Fruit fly (Drosophila melanogaster) whole organism, embryonic: ENCODE results near the gene CG10418.

Experiments used
- CG11093 ChIP-seq: fragments of 200-800 bp; sonication (Bioruptor generic); IDR thresholded peaks from 3 replicates; pipeline ENCODE4 v1.3.6; 2022; ENCODE audit warnings: missing biosample characterization, missing genetic modification characterization
- CG11247 ChIP-seq: fragments of 200-800 bp; sonication (Bioruptor generic); IDR thresholded peaks from 2 replicates; pipeline ENCODE4 v1.3.6; 2022; ENCODE audit warnings: missing biosample characterization, missing genetic modification characterization
- CG12236 ChIP-seq: fragments of 200-800 bp; sonication (Bioruptor generic); optimal IDR thresholded peaks from 2 replicates; lab custom pipeline; 2016; ENCODE audit warnings: missing biosample characterization, missing genetic modification characterization
- CG12659 ChIP-seq: fragments of 200-800 bp; sonication (Bioruptor generic); optimal IDR thresholded peaks from 3 replicates; lab custom pipeline; 2017; ENCODE audit warnings: mild to moderate bottlenecking, missing biosample characterization, missing genetic modification reagents, missing genetic modification characterization
- CG12744 ChIP-seq: fragments of 200-800 bp; sonication (Bioruptor generic); optimal IDR thresholded peaks from 2 replicates; lab custom pipeline; 2016; ENCODE audit warnings: missing biosample characterization, missing genetic modification characterization
- CG17612 ChIP-seq: fragments of 200-800 bp; sonication (Bioruptor generic); IDR thresholded peaks from 2 replicates; pipeline ENCODE4 v1.3.6; 2022; ENCODE audit warnings: missing biosample characterization, missing genetic modification characterization
- CG31365 ChIP-seq: fragments of 200-800 bp; sonication (Bioruptor generic); optimal IDR thresholded peaks from 2 replicates; lab custom pipeline; 2018; ENCODE audit warnings: missing biosample characterization, mild to moderate bottlenecking, missing genetic modification characterization
- CG31441 ChIP-seq: fragments of 200-800 bp; sonication (Bioruptor generic); IDR thresholded peaks from 2 replicates; pipeline ENCODE4 v1.3.6; 2022; ENCODE audit warnings: missing biosample characterization, missing genetic modification characterization
- CG3726 ChIP-seq: fragments of 200-800 bp; sonication (Bioruptor generic); IDR thresholded peaks from 3 replicates; pipeline ENCODE4, ENCODE4 v1.3.6; 2022; ENCODE audit warnings: missing biosample characterization, missing genetic modification characterization
- CG3838 ChIP-seq: fragments of 200-800 bp; sonication (Bioruptor generic); optimal IDR thresholded peaks from 3 replicates; lab custom pipeline; 2016; ENCODE audit warnings: missing biosample characterization, missing genetic modification characterization
- CG6654 ChIP-seq: fragments of 200-800 bp; sonication (Bioruptor generic); optimal IDR thresholded peaks from 2 replicates; lab custom pipeline; 2017; ENCODE audit warnings: missing biosample characterization, mild to moderate bottlenecking, missing genetic modification characterization
- CG9817 ChIP-seq: fragments of 200-800 bp; sonication (Bioruptor generic); optimal IDR thresholded peaks from 2 replicates; lab custom pipeline; 2018; ENCODE audit warnings: missing biosample characterization, mild to moderate bottlenecking, missing genetic modification characterization, moderate library complexity
- Deaf1 ChIP-seq: fragments of 200-800 bp; optimal IDR thresholded peaks from 3 replicates; lab custom pipeline; 2019; ENCODE audit warnings: missing biosample characterization, mild to moderate bottlenecking, missing genetic modification characterization, moderate library complexity
- Doc2 ChIP-seq: fragments of 200-800 bp; sonication (Bioruptor generic); IDR thresholded peaks from 2 replicates; pipeline ENCODE4 v1.3.6; 2022; ENCODE audit warnings: missing biosample characterization, missing genetic modification characterization
- Dref ChIP-seq: fragments of 200-800 bp; sonication (Bioruptor generic); IDR thresholded peaks from 2 replicates; pipeline ENCODE4 v1.3.6; 2022; ENCODE audit warnings: missing biosample characterization, missing genetic modification characterization
- Drgx ChIP-seq: fragments of 200-800 bp; sonication (Bioruptor generic); IDR thresholded peaks from 2 replicates; pipeline ENCODE4 v1.3.6; 2022; ENCODE audit warnings: missing biosample characterization, missing genetic modification characterization
- Elba2 ChIP-seq: fragments of 200-800 bp; sonication (Bioruptor generic); optimal IDR thresholded peaks from 3 replicates; lab custom pipeline; 2016; ENCODE audit warnings: missing biosample characterization, missing genetic modification characterization
- Fer1 ChIP-seq: fragments of 200-800 bp; sonication (Bioruptor generic); optimal IDR thresholded peaks from 2 replicates; lab custom pipeline; 2017; ENCODE audit warnings: missing biosample characterization, mild to moderate bottlenecking, missing genetic modification characterization
- Hey ChIP-seq: fragments of 200-800 bp; sonication (Bioruptor generic); optimal IDR thresholded peaks from 3 replicates; lab custom pipeline; 2018; ENCODE audit warnings: missing biosample characterization, mild to moderate bottlenecking, missing genetic modification characterization
- Hr39 ChIP-seq: fragments of >200 bp; optimal IDR thresholded peaks from 2 replicates; lab custom pipeline; 2017
- MESR4 ChIP-seq: fragments of 200-800 bp; sonication (Bioruptor generic); optimal IDR thresholded peaks from 2 replicates; lab custom pipeline; 2018; ENCODE audit warnings: missing biosample characterization, mild to moderate bottlenecking, missing genetic modification characterization, moderate library complexity
- NFAT ChIP-seq: fragments of 200-800 bp; sonication (Bioruptor generic); IDR thresholded peaks from 2 replicates; pipeline ENCODE4 v1.3.6; 2022; ENCODE audit warnings: missing biosample characterization, missing genetic modification characterization
- NK7.1 ChIP-seq: fragments of 200-800 bp; sonication (Bioruptor generic); optimal IDR thresholded peaks from 3 replicates; lab custom pipeline; 2016; ENCODE audit warnings: missing biosample characterization, missing genetic modification characterization
- Nf-YB ChIP-seq: fragments of 200-800 bp; sonication (Bioruptor generic); optimal IDR thresholded peaks from 3 replicates; lab custom pipeline; 2019; ENCODE audit warnings: missing biosample characterization, mild to moderate bottlenecking, missing genetic modification characterization, moderate library complexity
- Nf-YC ChIP-seq: fragments of 200-800 bp; optimal IDR thresholded peaks from 3 replicates; lab custom pipeline; 2019; ENCODE audit warnings: missing biosample characterization, mild to moderate bottlenecking, missing genetic modification characterization, moderate library complexity
- Oli ChIP-seq: fragments of 200-800 bp; sonication (Bioruptor generic); optimal IDR thresholded peaks from 2 replicates; lab custom pipeline; 2018; ENCODE audit warnings: missing biosample characterization, mild to moderate bottlenecking, missing genetic modification characterization, moderate library complexity
- Optix ChIP-seq: fragments of 200-800 bp; sonication (Bioruptor generic); IDR thresholded peaks from 3 replicates; pipeline ENCODE4 v1.3.6; 2022; ENCODE audit warnings: missing biosample characterization, missing genetic modification characterization
- Rfx ChIP-seq: fragments of 200-800 bp; sonication (Bioruptor generic); IDR thresholded peaks from 2 replicates; pipeline ENCODE4 v1.3.6; 2022; ENCODE audit warnings: missing biosample characterization, missing genetic modification characterization
- Rx ChIP-seq: fragments of 200-800 bp; sonication (Bioruptor generic); IDR thresholded peaks from 2 replicates; pipeline ENCODE4 v1.3.6; 2022; ENCODE audit warnings: missing biosample characterization, missing genetic modification characterization
- aop ChIP-seq: fragments of 200-800 bp; sonication (Bioruptor generic); IDR thresholded peaks from 2 replicates; pipeline ENCODE4 v1.3.6; 2022; ENCODE audit warnings: missing biosample characterization, missing genetic modification characterization
- az2 ChIP-seq: fragments of 200-800 bp; sonication (Bioruptor generic); optimal IDR thresholded peaks from 3 replicates; lab custom pipeline; 2016; ENCODE audit warnings: missing biosample characterization, missing genetic modification characterization
- dmrt99B ChIP-seq: fragments of 200-800 bp; sonication (Bioruptor generic); optimal IDR thresholded peaks from 2 replicates; lab custom pipeline; 2018; ENCODE audit warnings: missing biosample characterization, mild to moderate bottlenecking, missing genetic modification characterization, moderate library complexity
- ems ChIP-seq: fragments of 200-800 bp; sonication (Bioruptor generic); optimal IDR thresholded peaks from 3 replicates; lab custom pipeline; 2016; ENCODE audit warnings: missing biosample characterization, missing genetic modification characterization
- eve ChIP-seq, 2 experiments: fragments of >200 bp; optimal IDR thresholded peaks; 2 replicates each; lab custom pipeline; 2017; ENCODE audit warnings: missing biosample characterization in 2 of 2, missing genetic modification characterization in 2 of 2
- fd102C ChIP-seq: fragments of 200-800 bp; sonication (Bioruptor generic); optimal IDR thresholded peaks from 2 replicates; lab custom pipeline; 2018; ENCODE audit warnings: missing biosample characterization, mild to moderate bottlenecking, missing genetic modification characterization, moderate library complexity
- ftz-f1 ChIP-seq: fragments of 200-800 bp; sonication (Bioruptor generic); optimal IDR thresholded peaks from 2 replicates; lab custom pipeline; 2016; ENCODE audit warnings: missing biosample characterization, missing genetic modification characterization
- gcm2 ChIP-seq: fragments of 200-800 bp; sonication (Bioruptor generic); optimal IDR thresholded peaks from 2 replicates; lab custom pipeline; 2016; ENCODE audit warnings: missing biosample characterization, missing genetic modification characterization
- gsb-n ChIP-seq: fragments of 200-800 bp; sonication (Bioruptor generic); optimal IDR thresholded peaks from 3 replicates; lab custom pipeline; 2018; ENCODE audit warnings: missing biosample characterization, mild to moderate bottlenecking, missing genetic modification characterization
- jing ChIP-seq: fragments of 200-800 bp; sonication (Bioruptor generic); optimal IDR thresholded peaks from 2 replicates; lab custom pipeline; 2018; ENCODE audit warnings: missing biosample characterization, mild to moderate bottlenecking, missing genetic modification characterization
- ken ChIP-seq: fragments of 200-800 bp; sonication (Bioruptor generic); IDR thresholded peaks from 3 replicates; pipeline ENCODE4 v1.3.6; 2022; ENCODE audit warnings: missing biosample characterization, missing genetic modification characterization
- lilli ChIP-seq: fragments of 200-800 bp; sonication (Bioruptor generic); optimal IDR thresholded peaks from 3 replicates; lab custom pipeline; 2016; ENCODE audit warnings: missing biosample characterization, missing genetic modification characterization
- nerfin-1 ChIP-seq: fragments of 200-800 bp; sonication (Bioruptor generic); optimal IDR thresholded peaks from 3 replicates; lab custom pipeline; 2019; ENCODE audit warnings: missing biosample characterization, mild to moderate bottlenecking, missing genetic modification characterization, moderate library complexity
- oc ChIP-seq: fragments of 200-800 bp; sonication (Bioruptor generic); optimal IDR thresholded peaks from 2 replicates; lab custom pipeline; 2018; ENCODE audit warnings: missing biosample characterization, mild to moderate bottlenecking, missing genetic modification characterization, moderate library complexity
- pb ChIP-seq: fragments of 200-800 bp; sonication (Bioruptor generic); optimal IDR thresholded peaks from 3 replicates; lab custom pipeline; 2016; ENCODE audit warnings: missing biosample characterization, missing genetic modification characterization
- prd ChIP-seq, 3 experiments: fragments of >200 bp in 2 of 3; fragments of 200-800 bp in 1 of 3; sonication (Bioruptor generic) in 1 of 3; optimal IDR thresholded peaks in 2 of 3; IDR thresholded peaks in 1 of 3; 2 replicates in 2 of 3; 3 replicates in 1 of 3; pipeline versions ENCODE4 v1.3.6 to Lab custom; 2017 to 2022; ENCODE audit warnings: missing biosample characterization in 1 of 3, missing genetic modification characterization in 1 of 3
- pros ChIP-seq: fragments of 200-800 bp; sonication (Bioruptor generic); optimal IDR thresholded peaks from 3 replicates; lab custom pipeline; 2019; ENCODE audit warnings: missing biosample characterization, mild to moderate bottlenecking, missing genetic modification characterization, moderate library complexity
- repo ChIP-seq: fragments of 200-800 bp; sonication (Bioruptor generic); optimal IDR thresholded peaks from 2 replicates; lab custom pipeline; 2016; ENCODE audit warnings: missing biosample characterization, missing genetic modification characterization
- sens-2 ChIP-seq: fragments of 200-800 bp; sonication (Bioruptor generic); IDR thresholded peaks from 2 replicates; pipeline ENCODE4 v1.3.6; 2022; ENCODE audit warnings: missing biosample characterization, missing genetic modification characterization
- sug ChIP-seq: fragments of 200-800 bp; optimal IDR thresholded peaks from 2 replicates; lab custom pipeline; 2019; ENCODE audit warnings: missing biosample characterization, mild to moderate bottlenecking, missing genetic modification characterization, moderate library complexity
- trh ChIP-seq: fragments of 200-800 bp; sonication (Bioruptor generic); optimal IDR thresholded peaks from 2 replicates; lab custom pipeline; 2016; ENCODE audit warnings: missing biosample characterization, missing genetic modification characterization
- zf30C ChIP-seq: fragments of 200-800 bp; sonication (Bioruptor generic); optimal IDR thresholded peaks from 3 replicates; lab custom pipeline; 2018; ENCODE audit warnings: missing biosample characterization, mild to moderate bottlenecking, missing genetic modification characterization

Gene CG10418

dm6 chr3L:12290556-12290955 lies 45.9 kb upstream of the CG10418 start:
- TF ChIP-seq sug (tag; lab: Kevin White, UChicago), result no peak
- peak; percentile 27 for TF ChIP-seq Deaf1
- TF ChIP-seq prd (optimal IDR thresholded peaks at IDR 0.05; lab: Kevin White, UChicago), result no peak
- TF ChIP-seq prd (GFP tag; IDR thresholded peaks at IDR 0.05; lab: Robert Waterston, UW), result peak; percentile 28; the same call in 1 of the 3 replicates
- peak; percentile 98 for TF ChIP-seq gsb-n (tag; lab: Kevin White, UChicago)
- TF ChIP-seq nerfin-1 (tag; lab: Kevin White, UChicago), result peak; percentile 50

DNA sequence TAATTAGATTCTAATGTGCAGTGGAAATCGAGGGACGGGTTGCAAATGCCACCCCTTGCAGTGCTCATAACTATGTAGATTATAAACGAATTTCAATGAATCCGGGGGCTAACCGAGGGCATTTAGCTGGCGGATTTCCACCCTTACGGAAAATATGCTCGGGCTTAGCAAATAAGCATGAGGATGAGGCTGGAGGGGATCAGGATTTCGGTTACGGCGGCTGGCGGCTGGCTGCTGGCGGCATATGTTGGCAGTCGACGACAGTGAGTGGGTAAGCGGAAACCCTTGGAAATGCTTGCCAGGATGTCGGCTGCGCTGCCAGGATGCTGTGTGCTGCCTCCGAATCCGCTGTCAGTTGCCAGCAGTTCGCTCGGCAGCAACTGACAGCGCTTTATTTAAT lies 41.9 kb upstream of the CG10418 start:
- TF ChIP-seq gsb-n (tag; lab: Kevin White, UChicago) (peak; percentile 31), ken (no peak), CG3726 (no peak), CG3838 (no peak), jing (no peak), Optix (GFP tag; lab: Robert Waterston, UW) (no peak), sens-2 (GFP tag; lab: Robert Waterston, UW) (no peak), MESR4 (no peak), pros (GFP tag; lab: Kevin White, UChicago) (peak; percentile 59), eve (GFP tag; optimal IDR thresholded peaks at IDR 0.05; lab: Kevin White, UChicago) (no peak), CG12744 (GFP tag; lab: Kevin White, UChicago) (no peak), CG12659 (GFP tag; lab: Kevin White, UChicago) (no peak), CG11247 (0 out of 2 replicates have a peak, but pooled peaks have one; percentile 17), Doc2 (no peak), NFAT (GFP tag; lab: Robert Waterston, UW) (no peak), Hr39 (lab: Kevin White, UChicago) (no peak), NK7.1 (GFP tag; lab: Kevin White, UChicago) (no peak), aop (GFP tag; lab: Robert Waterston, UW) (no peak), Drgx (GFP tag; lab: Robert Waterston, UW) (no peak), fd102C (GFP tag; lab: Kevin White, UChicago) (no peak), gcm2 (GFP tag; lab: Kevin White, UChicago) (no peak), Nf-YC (tag; lab: Kevin White, UChicago) (peak; percentile 39), Nf-YB (peak; percentile 60), trh (no peak), nerfin-1 (tag; lab: Kevin White, UChicago) (peak; percentile 66), Rfx (no peak), Fer1 (GFP tag; lab: Kevin White, UChicago) (no peak), CG6654 (GFP tag; lab: Kevin White, UChicago) (no peak), CG12236 (no peak), Hey (peak; percentile 71), az2 (GFP tag; lab: Kevin White, UChicago) (no peak), CG31365 (tag; lab: Kevin White, UChicago) (no peak), Oli (tag; lab: Kevin White, UChicago) (peak; percentile 1), Dref (GFP tag; lab: Robert Waterston, UW) (no peak), CG31441 (GFP tag; lab: Robert Waterston, UW) (no peak), Elba2 (GFP tag; lab: Kevin White, UChicago) (no peak), oc (peak; percentile 66), Rx (GFP tag; lab: Robert Waterston, UW) (no peak), zf30C (no peak), CG17612 (GFP tag; lab: Robert Waterston, UW) (no peak), CG11093 (GFP tag; lab: Robert Waterston, UW) (no peak), ems (GFP tag; lab: Kevin White, UChicago) (no peak), dmrt99B (tag; lab: Kevin White, UChicago) (no peak), repo (GFP tag; lab: Kevin White, UChicago) (no peak), lilli (GFP tag; lab: Kevin White, UChicago) (no peak), CG9817 (no peak), pb (GFP tag; lab: Kevin White, UChicago) (no peak), ftz-f1 (GFP tag; lab: Kevin White, UChicago) (no peak)
